Worm (Caenorhabditis elegans) whole organism, L2 larva: ENCODE results near the gene C55B6.4.
A peak's percentile ranks its signal among the peaks of the same experiment; 100 is the strongest.

ENCODE experiments used
- C34F6.9 ChIP-seq: fragments of 150-350 bp; optimal IDR thresholded peaks from 2 replicates; lab custom pipeline; 2014; ENCODE audit warnings: missing biosample characterization, missing genetic modification characterization
- F13H6.1 ChIP-seq: sonication (generic microtip); optimal IDR thresholded peaks from 2 replicates; lab custom pipeline; 2016; ENCODE audit warnings: missing genetic modification characterization, missing compliant biosample characterization
- R02D3.7 ChIP-seq: fragments of 150-350 bp; optimal IDR thresholded peaks from 2 replicates; lab custom pipeline; 2014; ENCODE audit warnings: missing biosample characterization, missing genetic modification characterization
- Y55F3AM.14 ChIP-seq: fragments of 200-800 bp; sonication (Bioruptor generic); optimal IDR thresholded peaks from 2 replicates; lab custom pipeline; 2018; ENCODE audit warnings: mild to moderate bottlenecking, missing genetic modification characterization, missing compliant biosample characterization
- alr-1 ChIP-seq: fragments of 150-350 bp; optimal IDR thresholded peaks from 2 replicates; lab custom pipeline; 2014; ENCODE audit warnings: missing biosample characterization, missing genetic modification characterization
- aly-2 ChIP-seq: fragments of 150-350 bp; optimal IDR thresholded peaks from 2 replicates; lab custom pipeline; 2014; ENCODE audit warnings: missing biosample characterization, missing genetic modification characterization
- ama-1 ChIP-seq: fragments of 150-350 bp; optimal IDR thresholded peaks from 2 replicates; lab custom pipeline; 2018; ENCODE audit warnings: inconsistent platforms
- blmp-1 ChIP-seq: sonication (generic microtip); optimal IDR thresholded peaks from 2 replicates; lab custom pipeline; 2017; ENCODE audit warnings: missing genetic modification characterization, mild to moderate bottlenecking, missing compliant biosample characterization, antibody characterized with exemption, moderate library complexity; ENCODE audit not compliant: insufficient read depth
- ceh-16 ChIP-seq: fragments of 150-350 bp; optimal IDR thresholded peaks from 2 replicates; lab custom pipeline; 2014; ENCODE audit warnings: missing biosample characterization, missing genetic modification characterization
- ceh-82 ChIP-seq: fragments of 150-350 bp; optimal IDR thresholded peaks from 2 replicates; lab custom pipeline; 2014; ENCODE audit warnings: missing biosample characterization, missing genetic modification characterization
- crh-2 ChIP-seq: sonication (generic microtip); optimal IDR thresholded peaks from 2 replicates; lab custom pipeline; 2017; ENCODE audit warnings: missing biosample characterization, missing genetic modification characterization
- dmd-4 ChIP-seq: sonication (generic microtip); optimal IDR thresholded peaks from 2 replicates; lab custom pipeline; 2017; ENCODE audit warnings: missing biosample characterization, missing genetic modification characterization
- elt-3 ChIP-seq: sonication (generic microtip); optimal IDR thresholded peaks from 2 replicates; lab custom pipeline; 2017; ENCODE audit warnings: missing biosample characterization, missing genetic modification characterization
- fos-1 ChIP-seq: fragments of 150-350 bp; optimal IDR thresholded peaks from 2 replicates; lab custom pipeline; 2014; ENCODE audit warnings: missing biosample characterization, missing genetic modification characterization
- gmeb-1 ChIP-seq: fragments of 150-350 bp; optimal IDR thresholded peaks from 2 replicates; lab custom pipeline; 2014; ENCODE audit warnings: missing biosample characterization, missing genetic modification characterization
- lin-13 ChIP-seq: fragments of 150-350 bp; optimal IDR thresholded peaks from 2 replicates; lab custom pipeline; 2014; ENCODE audit warnings: missing biosample characterization, missing genetic modification reagents, missing genetic modification characterization
- lsy-2 ChIP-seq, 2 experiments: fragments of 150-350 bp in 1 of 2; sonication (generic microtip) in 1 of 2; optimal IDR thresholded peaks; 2 replicates each; lab custom pipeline; 2014 to 2017; ENCODE audit warnings: missing biosample characterization in 2 of 2, missing genetic modification characterization in 2 of 2
- mab-5 ChIP-seq: fragments of 150-350 bp; optimal IDR thresholded peaks from 2 replicates; lab custom pipeline; 2014; ENCODE audit warnings: missing biosample characterization, missing genetic modification characterization
- mbf-1 ChIP-seq: sonication (generic microtip); optimal IDR thresholded peaks from 2 replicates; lab custom pipeline; 2017; ENCODE audit warnings: missing biosample characterization, missing genetic modification characterization
- nhr-10 ChIP-seq: sonication (generic microtip); optimal IDR thresholded peaks from 2 replicates; lab custom pipeline; 2017; ENCODE audit warnings: missing biosample characterization, missing genetic modification characterization
- nhr-11 ChIP-seq: fragments of 150-350 bp; optimal IDR thresholded peaks from 2 replicates; lab custom pipeline; 2014; ENCODE audit warnings: missing biosample characterization, missing genetic modification characterization
- nhr-12 ChIP-seq: fragments of 150-350 bp; optimal IDR thresholded peaks from 2 replicates; lab custom pipeline; 2014; ENCODE audit warnings: missing biosample characterization, missing genetic modification characterization
- nhr-129 ChIP-seq: fragments of 150-350 bp; optimal IDR thresholded peaks from 2 replicates; lab custom pipeline; 2014; ENCODE audit warnings: missing biosample characterization, missing genetic modification characterization
- nhr-21 ChIP-seq: fragments of 150-350 bp; optimal IDR thresholded peaks from 2 replicates; lab custom pipeline; 2014; ENCODE audit warnings: missing biosample characterization, missing genetic modification characterization
- nhr-23 ChIP-seq: fragments of 150-350 bp; optimal IDR thresholded peaks from 2 replicates; lab custom pipeline; 2014; ENCODE audit warnings: missing biosample characterization, missing genetic modification reagents, missing genetic modification characterization
- nhr-237 ChIP-seq: fragments of 150-350 bp; optimal IDR thresholded peaks from 2 replicates; lab custom pipeline; 2014; ENCODE audit warnings: missing biosample characterization, missing genetic modification characterization
- nhr-25 ChIP-seq: fragments of 150-350 bp; sonication (generic microtip); optimal IDR thresholded peaks from 3 replicates; lab custom pipeline; 2014; ENCODE audit warnings: missing biosample characterization, missing genetic modification characterization
- nhr-6 ChIP-seq: fragments of 150-350 bp; optimal IDR thresholded peaks from 2 replicates; lab custom pipeline; 2014; ENCODE audit warnings: missing biosample characterization, missing genetic modification characterization
- sem-4 ChIP-seq: fragments of 150-350 bp; optimal IDR thresholded peaks from 2 replicates; lab custom pipeline; 2014; ENCODE audit warnings: missing biosample characterization, missing genetic modification reagents, missing genetic modification characterization
- skn-1 ChIP-seq: sonication (generic microtip); optimal IDR thresholded peaks from 2 replicates; lab custom pipeline; 2017; ENCODE audit warnings: missing biosample characterization, missing genetic modification characterization
- sma-3 ChIP-seq: sonication (generic microtip); optimal IDR thresholded peaks from 2 replicates; lab custom pipeline; 2016; ENCODE audit warnings: missing genetic modification reagents, missing genetic modification characterization, missing compliant biosample characterization
- sma-9 ChIP-seq, 2 experiments: fragments of 150-350 bp in 1 of 2; sonication (generic microtip) in 1 of 2; optimal IDR thresholded peaks; 2 replicates each; lab custom pipeline; 2014 to 2016; ENCODE audit warnings: missing genetic modification characterization in 2 of 2, mild to moderate bottlenecking in 1 of 2, missing biosample characterization in 1 of 2, missing compliant biosample characterization in 1 of 2, missing genetic modification reagents in 1 of 2, moderate library complexity in 1 of 2
- unc-39 ChIP-seq: fragments of 150-350 bp; optimal IDR thresholded peaks from 2 replicates; lab custom pipeline; 2014; ENCODE audit warnings: missing biosample characterization, missing genetic modification characterization
- unc-62 ChIP-seq: fragments of 150-350 bp; optimal IDR thresholded peaks from 2 replicates; lab custom pipeline; 2014; ENCODE audit warnings: missing biosample characterization, missing genetic modification reagents, missing genetic modification characterization
- zag-1 ChIP-seq: fragments of 150-350 bp; optimal IDR thresholded peaks from 2 replicates; lab custom pipeline; 2014; ENCODE audit warnings: missing biosample characterization, missing genetic modification characterization
- ztf-11 ChIP-seq: sonication (generic microtip); optimal IDR thresholded peaks from 2 replicates; lab custom pipeline; 2017; ENCODE audit warnings: missing biosample characterization, missing genetic modification characterization
- ztf-4 ChIP-seq: fragments of 150-350 bp; optimal IDR thresholded peaks from 2 replicates; lab custom pipeline; 2014; ENCODE audit warnings: missing biosample characterization, missing genetic modification characterization

C55B6.4 gene

DNA sequence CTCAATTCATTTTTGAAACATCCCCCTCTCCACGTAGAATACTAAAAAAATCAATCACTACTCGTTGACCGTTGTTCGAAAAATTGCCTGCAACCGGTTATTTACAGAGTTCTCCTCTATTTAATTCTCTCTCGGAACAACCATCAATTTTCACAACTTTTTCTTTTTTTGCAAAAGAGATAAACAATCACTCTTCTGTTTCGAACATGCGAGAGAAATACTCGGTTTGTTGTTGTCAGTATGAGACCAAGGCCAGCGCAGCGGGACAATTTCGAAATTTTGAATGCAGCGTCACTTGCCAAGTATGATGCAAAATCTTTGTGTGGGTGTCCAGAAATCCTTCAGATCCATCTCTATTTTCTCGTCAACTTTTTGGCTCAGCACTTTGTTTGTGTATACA, 42.8 kb upstream of the C55B6.4 start:
- TF ChIP-seq nhr-23 (tag; lab: Kevin White, UChicago) (no peak), ceh-16 (no peak), Y55F3AM.14 (GFP tag; lab: Kevin White, UChicago) (no peak), sma-3 (GFP tag; lab: Kevin White, UChicago) (peak; percentile 19), elt-3 (tag; lab: Kevin White, UChicago) (no peak), nhr-12 (tag; lab: Kevin White, UChicago) (no peak), nhr-21 (tag; lab: Kevin White, UChicago) (no peak), fos-1 (tag; lab: Kevin White, UChicago) (no peak), alr-1 (no peak), ama-1 (lab: Kevin White, UChicago) (peak; percentile 13), nhr-10 (no peak), mab-5 (no peak), C34F6.9 (tag; lab: Kevin White, UChicago) (peak; percentile 26), crh-2 (peak; percentile 68), lin-13 (GFP tag; lab: Kevin White, UChicago) (peak; percentile 64), zag-1 (tag; lab: Kevin White, UChicago) (peak; percentile 11), ceh-82 (tag; lab: Kevin White, UChicago) (no peak), unc-39 (tag; lab: Kevin White, UChicago) (no peak), nhr-25 (tag; lab: Kevin White, UChicago) (peak; percentile 55), sem-4 (tag; lab: Kevin White, UChicago) (peak; percentile 59), sma-9 (GFP tag; optimal IDR thresholded peaks at IDR 0.05; lab: Kevin White, UChicago) (peak; percentile 56), sma-9 (tag; optimal IDR thresholded peaks at IDR 0.05; lab: Kevin White, UChicago) (no peak), gmeb-1 (no peak), F13H6.1 (peak; percentile 39), dmd-4 (no peak), unc-62 (GFP tag; lab: Kevin White, UChicago) (no peak), skn-1 (no peak), lsy-2 (tag; optimal IDR thresholded peaks at IDR 0.05; lab: Kevin White, UChicago) (peak in 1 of 2 experiments; percentile 51), blmp-1 (tag; lab: Kevin White, UChicago) (peak; percentile 29), nhr-129 (tag; lab: Kevin White, UChicago) (peak; percentile 85), nhr-6 (tag; lab: Kevin White, UChicago) (peak; percentile 48), aly-2 (tag; lab: Kevin White, UChicago) (peak; percentile 40), ztf-4 (tag; lab: Kevin White, UChicago) (peak; percentile 8)

DNA sequence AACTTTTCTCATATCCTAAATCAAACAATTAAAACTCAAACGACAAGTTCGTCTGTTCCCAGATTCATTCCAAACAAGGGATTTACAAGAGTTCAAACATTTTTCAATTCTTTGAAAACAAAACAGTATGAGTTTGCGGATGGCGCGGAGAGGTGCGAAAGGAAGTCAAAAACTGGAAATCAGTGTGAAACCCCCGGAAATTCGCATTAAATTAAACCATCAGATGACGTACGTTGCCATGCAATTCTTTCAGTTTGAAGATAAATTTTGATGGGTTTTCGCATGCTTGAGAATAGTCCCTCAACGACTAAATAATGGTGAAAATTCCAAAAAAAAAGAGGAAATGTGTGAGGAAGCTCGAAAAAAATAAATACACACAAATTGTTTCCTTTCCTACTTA, 41.9 kb upstream of the C55B6.4 start:
- no peak for TF ChIP-seq elt-3 (tag; lab: Kevin White, UChicago)
- no peak for TF ChIP-seq lin-13 (GFP tag; lab: Kevin White, UChicago)
- TF ChIP-seq nhr-11 = no peak
- no peak for TF ChIP-seq crh-2
- TF ChIP-seq nhr-237 (tag; lab: Kevin White, UChicago) = no peak
- no peak for TF ChIP-seq Y55F3AM.14 (GFP tag; lab: Kevin White, UChicago)
- no peak for TF ChIP-seq blmp-1 (tag; lab: Kevin White, UChicago)
- TF ChIP-seq, all 48 proteins: peak for 0

- TF ChIP-seq nhr-237 (tag; lab: Kevin White, UChicago) (no peak), nhr-129 (tag; lab: Kevin White, UChicago) (peak; percentile 29)
These were observed 37.5 kb upstream of the C55B6.4 start for ce11 chrX:7225028-7225427.

- TF ChIP-seq ztf-4 (tag; lab: Kevin White, UChicago) (no peak), C34F6.9 (tag; lab: Kevin White, UChicago) (no peak), Y55F3AM.14 (GFP tag; lab: Kevin White, UChicago) (no peak), ztf-11 (tag; lab: Kevin White, UChicago) (no peak), fos-1 (tag; lab: Kevin White, UChicago) (no peak), alr-1 (no peak), nhr-11 (no peak), R02D3.7 (tag; lab: Kevin White, UChicago) (no peak), sem-4 (tag; lab: Kevin White, UChicago) (no peak), nhr-23 (tag; lab: Kevin White, UChicago) (no peak), mbf-1 (tag; lab: Kevin White, UChicago) (no peak), mab-5 (no peak)
These were observed 37.0 kb upstream of the C55B6.4 start for ce11 chrX:7224510-7224909.
